Worm (Caenorhabditis elegans) whole organism, late embryonic: ENCODE data around the gene F11G11.13.

Experiments used
- C08G9.2 ChIP-seq: sonication (generic microtip); optimal IDR thresholded peaks from 2 replicates; lab custom pipeline; 2016; ENCODE audit warnings: mild to moderate bottlenecking, missing genetic modification characterization, moderate library complexity, missing compliant biosample characterization
- C38D4.7 ChIP-seq: fragments of 200-800 bp; sonication (Bioruptor generic); optimal IDR thresholded peaks from 2 replicates; lab custom pipeline; 2018; ENCODE audit warnings: mild to moderate bottlenecking, missing genetic modification characterization, moderate library complexity, missing compliant biosample characterization
- K09A11.1 ChIP-seq: sonication (generic microtip); optimal IDR thresholded peaks from 2 replicates; lab custom pipeline; 2017; ENCODE audit warnings: antibody characterized with exemption, mild to moderate bottlenecking, missing genetic modification characterization, missing compliant biosample characterization; ENCODE audit not compliant: insufficient read depth
- T23F11.4 ChIP-seq: fragments of 200-800 bp; sonication (Bioruptor generic); optimal IDR thresholded peaks from 2 replicates; lab custom pipeline; 2018; ENCODE audit warnings: mild to moderate bottlenecking, missing genetic modification characterization, missing compliant biosample characterization
- Y22D7AL.16 ChIP-seq: sonication (generic microtip); optimal IDR thresholded peaks from 2 replicates; lab custom pipeline; 2016; ENCODE audit warnings: missing genetic modification characterization, missing compliant biosample characterization
- ahr-1 ChIP-seq: sonication (generic microtip); optimal IDR thresholded peaks from 2 replicates; lab custom pipeline; 2016; ENCODE audit warnings: missing genetic modification characterization, missing compliant biosample characterization
- ceh-18 ChIP-seq: sonication (generic microtip); optimal IDR thresholded peaks from 2 replicates; lab custom pipeline; 2016; ENCODE audit warnings: missing genetic modification characterization, missing compliant biosample characterization
- ceh-22 ChIP-seq: sonication (generic microtip); optimal IDR thresholded peaks from 2 replicates; lab custom pipeline; 2017; ENCODE audit warnings: missing biosample characterization, missing genetic modification characterization
- ceh-24 ChIP-seq: sonication (generic microtip); optimal IDR thresholded peaks from 2 replicates; lab custom pipeline; 2016; ENCODE audit warnings: mild to moderate bottlenecking, missing genetic modification characterization, missing compliant biosample characterization
- ceh-30 ChIP-seq: fragments of 150-350 bp; optimal IDR thresholded peaks from 2 replicates; lab custom pipeline; 2014; ENCODE audit warnings: missing biosample characterization, missing genetic modification characterization
- ceh-31 ChIP-seq: sonication (generic microtip); optimal IDR thresholded peaks from 2 replicates; lab custom pipeline; 2016; ENCODE audit warnings: missing genetic modification characterization, missing compliant biosample characterization
- ceh-34 ChIP-seq: sonication (generic microtip); optimal IDR thresholded peaks from 2 replicates; lab custom pipeline; 2016; ENCODE audit warnings: mild to moderate bottlenecking, missing genetic modification characterization, missing compliant biosample characterization
- ceh-6 ChIP-seq: fragments of 200-800 bp; sonication (Bioruptor generic); optimal IDR thresholded peaks from 2 replicates; lab custom pipeline; 2018; ENCODE audit warnings: mild to moderate bottlenecking, missing genetic modification characterization, missing compliant biosample characterization
- ceh-9 ChIP-seq: sonication (generic microtip); optimal IDR thresholded peaks from 2 replicates; lab custom pipeline; 2016; ENCODE audit warnings: mild to moderate bottlenecking, missing genetic modification characterization, inconsistent platforms, missing compliant biosample characterization
- dve-1 ChIP-seq: sonication (generic microtip); optimal IDR thresholded peaks from 2 replicates; lab custom pipeline; 2017; ENCODE audit warnings: antibody characterized with exemption, mild to moderate bottlenecking, missing genetic modification characterization, missing compliant biosample characterization
- elt-2 ChIP-seq: sonication (generic microtip); optimal IDR thresholded peaks from 2 replicates; lab custom pipeline; 2016; ENCODE audit warnings: missing genetic modification reagents, missing genetic modification characterization, missing compliant biosample characterization
- ets-4 ChIP-seq: sonication (generic microtip); optimal IDR thresholded peaks from 2 replicates; lab custom pipeline; 2016; ENCODE audit warnings: missing genetic modification characterization, missing compliant biosample characterization
- fax-1 ChIP-seq: sonication (generic microtip); optimal IDR thresholded peaks from 2 replicates; lab custom pipeline; 2016; ENCODE audit warnings: missing genotype, missing genetic modification characterization, missing compliant biosample characterization
- fkh-6 ChIP-seq: sonication (generic microtip); optimal IDR thresholded peaks from 2 replicates; lab custom pipeline; 2016; ENCODE audit warnings: missing genetic modification characterization, missing compliant biosample characterization
- gmeb-2 ChIP-seq: sonication (generic microtip); optimal IDR thresholded peaks from 2 replicates; lab custom pipeline; 2016; ENCODE audit warnings: missing genetic modification characterization, inconsistent platforms, missing compliant biosample characterization
- hlh-13 ChIP-seq: fragments of 200-800 bp; sonication (Bioruptor generic); optimal IDR thresholded peaks from 2 replicates; lab custom pipeline; 2018; ENCODE audit warnings: mild to moderate bottlenecking, missing genetic modification characterization, missing compliant biosample characterization
- hlh-15 ChIP-seq: sonication (generic microtip); optimal IDR thresholded peaks from 2 replicates; lab custom pipeline; 2016; ENCODE audit warnings: missing genetic modification characterization, missing compliant biosample characterization
- hlh-30 ChIP-seq: sonication (generic microtip); optimal IDR thresholded peaks from 2 replicates; lab custom pipeline; 2017; ENCODE audit warnings: antibody characterized with exemption, missing genetic modification characterization, missing compliant biosample characterization; ENCODE audit not compliant: insufficient read depth
- hlh-8 ChIP-seq: sonication (generic microtip); optimal IDR thresholded peaks from 2 replicates; lab custom pipeline; 2016; ENCODE audit warnings: missing genotype, missing genetic modification characterization, missing compliant biosample characterization
- lim-6 ChIP-seq: sonication (generic microtip); optimal IDR thresholded peaks from 2 replicates; lab custom pipeline; 2016; ENCODE audit warnings: missing genetic modification characterization, missing compliant biosample characterization
- lin-11 ChIP-seq: fragments of 200-800 bp; sonication (Bioruptor generic); optimal IDR thresholded peaks from 2 replicates; lab custom pipeline; 2018; ENCODE audit warnings: mild to moderate bottlenecking, missing genetic modification characterization, missing compliant biosample characterization
- madf-2 ChIP-seq: sonication (generic microtip); optimal IDR thresholded peaks from 2 replicates; lab custom pipeline; 2017; ENCODE audit warnings: missing genetic modification characterization, missing compliant biosample characterization
- mec-3 ChIP-seq: sonication (generic microtip); optimal IDR thresholded peaks from 2 replicates; lab custom pipeline; 2016; ENCODE audit warnings: borderline replicate concordance, missing genetic modification characterization, missing compliant biosample characterization
- nhr-11 ChIP-seq: fragments of 150-350 bp; optimal IDR thresholded peaks from 2 replicates; lab custom pipeline; 2014; ENCODE audit warnings: missing biosample characterization, missing genetic modification characterization
- odd-2 ChIP-seq: sonication (generic microtip); optimal IDR thresholded peaks from 2 replicates; lab custom pipeline; 2017; ENCODE audit warnings: antibody characterized with exemption, mild to moderate bottlenecking, missing genetic modification characterization, missing compliant biosample characterization
- pag-3 ChIP-seq: sonication (generic microtip); optimal IDR thresholded peaks from 2 replicates; lab custom pipeline; 2016; ENCODE audit warnings: missing compliant biosample characterization, missing genetic modification characterization, borderline replicate concordance
- pat-9 ChIP-seq: fragments of 200-800 bp; sonication (Bioruptor generic); optimal IDR thresholded peaks from 2 replicates; lab custom pipeline; 2018; ENCODE audit warnings: mild to moderate bottlenecking, missing genetic modification characterization, moderate library complexity, missing compliant biosample characterization
- pax-1 ChIP-seq: fragments of 150-350 bp; optimal IDR thresholded peaks from 2 replicates; lab custom pipeline; 2014; ENCODE audit warnings: missing biosample characterization, missing genetic modification characterization
- pha-2 ChIP-seq: sonication (generic microtip); optimal IDR thresholded peaks from 2 replicates; lab custom pipeline; 2017; ENCODE audit warnings: mild to moderate bottlenecking, missing genetic modification characterization, missing compliant biosample characterization
- pha-4 ChIP-seq: fragments of 150-350 bp; optimal IDR thresholded peaks from 2 replicates; lab custom pipeline; 2018; ENCODE audit warnings: missing biosample characterization, missing genetic modification reagents, missing genetic modification characterization
- pqm-1 ChIP-seq: sonication (generic microtip); optimal IDR thresholded peaks from 2 replicates; lab custom pipeline; 2016; ENCODE audit warnings: missing genetic modification characterization, missing compliant biosample characterization
- ref-2 ChIP-seq: sonication (generic microtip); optimal IDR thresholded peaks from 2 replicates; lab custom pipeline; 2016; ENCODE audit warnings: missing genetic modification characterization, missing compliant biosample characterization
- rnt-1 ChIP-seq: sonication (generic microtip); optimal IDR thresholded peaks from 2 replicates; lab custom pipeline; 2016; ENCODE audit warnings: missing genetic modification characterization, missing compliant biosample characterization
- sdc-2 ChIP-seq: sonication (generic microtip); optimal IDR thresholded peaks from 2 replicates; lab custom pipeline; 2016; ENCODE audit warnings: missing genotype, missing genetic modification characterization, missing compliant biosample characterization
- sox-2 ChIP-seq: fragments of 200-800 bp; sonication (Bioruptor generic); IDR thresholded peaks from 2 replicates; pipeline ENCODE4 v1.3.6; 2022; ENCODE audit warnings: missing genetic modification reagents, missing genetic modification characterization, missing compliant biosample characterization
- sox-4 ChIP-seq: sonication (generic microtip); optimal IDR thresholded peaks from 2 replicates; lab custom pipeline; 2017; ENCODE audit warnings: mild to moderate bottlenecking, missing genetic modification characterization, inconsistent platforms, missing compliant biosample characterization
- syd-9 ChIP-seq: sonication (generic microtip); optimal IDR thresholded peaks from 2 replicates; lab custom pipeline; 2016; ENCODE audit warnings: mild to moderate bottlenecking, missing genetic modification characterization, moderate library complexity, missing compliant biosample characterization
- tbx-2 ChIP-seq: sonication (generic microtip); optimal IDR thresholded peaks from 2 replicates; lab custom pipeline; 2016; ENCODE audit warnings: missing genetic modification characterization, missing compliant biosample characterization
- unc-3 ChIP-seq, 2 experiments: fragments of 200-800 bp in 1 of 2; sonication (Bioruptor generic) in 1 of 2; sonication (generic microtip) in 1 of 2; conservative IDR thresholded peaks in 1 of 2; optimal IDR thresholded peaks in 1 of 2; 2 replicates each; pipeline versions ENCODE4 v1.3.6 to Lab custom; 2016 to 2022; ENCODE audit warnings: missing compliant biosample characterization in 2 of 2, missing genetic modification characterization in 2 of 2, missing genetic modification reagents in 1 of 2
- unc-42 ChIP-seq: sonication (generic microtip); optimal IDR thresholded peaks from 2 replicates; lab custom pipeline; 2016; ENCODE audit warnings: missing genotype, missing genetic modification characterization, missing compliant biosample characterization
- zip-5 ChIP-seq: sonication (generic microtip); optimal IDR thresholded peaks from 2 replicates; lab custom pipeline; 2016; ENCODE audit warnings: missing genetic modification characterization, missing compliant biosample characterization
- ztf-16 ChIP-seq: sonication (generic microtip); optimal IDR thresholded peaks from 2 replicates; lab custom pipeline; 2017; ENCODE audit warnings: missing genetic modification characterization, missing compliant biosample characterization

F11G11.13 gene

DNA sequence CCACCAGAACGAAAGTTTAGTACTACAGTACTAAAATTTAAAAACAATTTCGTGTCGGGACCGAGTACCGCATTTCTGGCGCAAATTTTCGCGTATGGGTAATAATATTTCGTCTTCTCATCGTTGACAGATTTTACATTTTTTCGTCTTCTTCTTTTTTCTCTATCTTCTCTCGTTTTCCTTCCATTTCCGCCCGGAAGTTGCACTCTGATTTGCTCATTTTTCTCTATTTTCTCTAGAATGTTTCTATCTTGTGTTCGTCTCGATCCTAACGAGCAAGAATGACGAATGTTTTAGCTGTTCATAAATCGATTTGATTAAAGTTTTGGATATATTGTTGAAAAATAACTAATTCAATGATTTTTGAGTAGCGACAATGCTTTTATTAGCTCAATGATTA is 20.5 kb downstream of the F11G11.13 start:
- TF ChIP-seq ahr-1 (tag; lab: Kevin White, UChicago) (no peak), unc-42 (tag; lab: Kevin White, UChicago) (peak; percentile 22)
- TF ChIP-seq, all 69 proteins: peak for 1

- TF ChIP-seq K09A11.1 (tag; lab: Kevin White, UChicago) = no peak
- TF ChIP-seq T23F11.4 (GFP tag; lab: Kevin White, UChicago) = no peak
- no peak for TF ChIP-seq ztf-16
- no peak for TF ChIP-seq gmeb-2 (tag; lab: Kevin White, UChicago)
- no peak for TF ChIP-seq pag-3 (tag; lab: Kevin White, UChicago)
- TF ChIP-seq, all 69 proteins: peak for 0
These were observed 21.2 kb downstream of the F11G11.13 start for ce11 chrII:4854761-4855160.

ce11 chrII:4851594-4852106 is 24.3 kb downstream of the F11G11.13 start, which contains the start of gene dnj-9:
Gene dnj-9, plus strand, starts transcription at chrII:4852056.
- TF ChIP-seq ref-2 (tag; lab: Kevin White, UChicago) (peak; percentile 28), C08G9.2 (tag; lab: Kevin White, UChicago) (peak; percentile 45), fax-1 (tag; lab: Kevin White, UChicago) (peak; percentile 1), hlh-13 (GFP tag; lab: Kevin White, UChicago) (no peak), hlh-30 (tag; lab: Kevin White, UChicago) (peak; percentile 64), pqm-1 (tag; lab: Kevin White, UChicago) (no peak), ceh-30 (tag; lab: Kevin White, UChicago) (peak; percentile 73), mec-3 (tag; lab: Kevin White, UChicago) (no peak), ceh-18 (tag; lab: Kevin White, UChicago) (peak; percentile 60), ahr-1 (tag; lab: Kevin White, UChicago) (no peak), pat-9 (tag; lab: Kevin White, UChicago) (peak; percentile 37), ceh-24 (tag; lab: Kevin White, UChicago) (no peak), C38D4.7 (peak; percentile 24), tbx-2 (tag; lab: Kevin White, UChicago) (peak; percentile 70), ceh-9 (tag; lab: Kevin White, UChicago) (no peak), pax-1 (tag; lab: Kevin White, UChicago) (peak; percentile 20), hlh-8 (peak; percentile 11), odd-2 (tag; lab: Kevin White, UChicago) (no peak), nhr-11 (tag; lab: Kevin White, UChicago) (no peak), ceh-6 (GFP tag; lab: Kevin White, UChicago) (peak; percentile 43), syd-9 (tag; lab: Kevin White, UChicago) (peak; percentile 13), Y22D7AL.16 (tag; lab: Kevin White, UChicago) (peak; percentile 33), ceh-22 (tag; lab: Kevin White, UChicago) (no peak), K09A11.1 (tag; lab: Kevin White, UChicago) (peak; percentile 28), lim-6 (tag; lab: Kevin White, UChicago) (peak; percentile 5), pha-2 (peak; percentile 44), elt-2 (tag; lab: Kevin White, UChicago) (peak; percentile 92), ztf-16 (peak; percentile 32), pha-4 (tag; lab: Kevin White, UChicago) (no peak), lin-11 (tag; lab: Kevin White, UChicago) (peak; percentile 57), ceh-34 (tag; lab: Kevin White, UChicago) (peak; percentile 83), fkh-6 (tag; lab: Kevin White, UChicago) (no peak), zip-5 (tag; lab: Kevin White, UChicago) (no peak), hlh-15 (tag; lab: Kevin White, UChicago) (no peak), dve-1 (peak; percentile 46), ets-4 (tag; lab: Kevin White, UChicago) (peak; percentile 6), ceh-31 (tag; lab: Kevin White, UChicago) (peak; percentile 60), sox-2 (GFP tag; lab: Robert Waterston, UW) (no peak; the same call in 1 of the 2 replicates), sdc-2 (tag; lab: Kevin White, UChicago) (peak; percentile 10), sox-4 (tag; lab: Kevin White, UChicago) (peak; percentile 56), unc-3 (GFP tag; conservative IDR thresholded peaks at IDR 0.05; lab: Robert Waterston, UW) (0 out of 2 replicates have a peak, but pooled peaks have one; percentile 22), unc-3 (tag; optimal IDR thresholded peaks at IDR 0.05; lab: Kevin White, UChicago) (peak; percentile 27), madf-2 (tag; lab: Kevin White, UChicago) (peak; percentile 26), rnt-1 (peak; percentile 38)
